Fruit fly (Drosophila melanogaster): ENCODE results near the gene Cyp4ae1.

Cyp4ae1 gene

DNA sequence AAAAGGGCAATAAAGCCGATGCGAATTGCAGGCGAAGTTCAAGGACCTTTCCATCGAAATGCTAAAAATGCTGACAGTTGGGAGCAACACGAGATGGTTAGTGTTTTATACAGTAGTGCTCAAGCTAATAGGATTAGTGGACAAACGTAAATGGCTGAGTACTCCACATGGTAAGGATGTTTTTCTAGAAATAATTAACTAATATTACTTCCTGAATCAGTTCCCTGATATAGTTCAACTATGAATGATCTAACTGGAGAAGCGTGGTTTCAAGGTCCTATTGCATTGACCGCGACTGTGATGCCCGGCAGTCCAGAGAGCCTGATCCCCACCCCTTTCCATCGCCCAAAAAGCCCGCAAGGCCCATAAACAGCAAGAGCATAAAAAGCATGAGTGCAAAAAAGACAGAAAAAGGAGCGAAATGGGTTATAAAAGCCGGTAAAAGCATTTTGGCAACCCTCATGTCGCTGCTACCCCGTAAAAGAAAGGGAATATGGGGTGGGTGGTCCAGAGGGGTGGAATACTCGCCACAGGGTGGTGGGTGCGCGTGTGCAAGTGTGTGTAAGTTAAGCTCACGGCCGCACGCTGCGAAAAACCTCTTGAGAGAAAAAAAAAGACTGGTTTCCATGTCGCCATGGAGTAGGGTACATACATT is 44.5 kb upstream of the Cyp4ae1 start (continued):
- no peak for TF ChIP-seq tna (GFP tag; IDR thresholded peaks at IDR 0.05; ENCODE audit: partially characterized antibody)
- TF ChIP-seq CG9437 (GFP tag; optimal IDR thresholded peaks at IDR 0.05): peak; percentile 25
- peak; percentile 48 for TF ChIP-seq CG4707 (GFP tag; optimal IDR thresholded peaks at IDR 0.05)
- TF ChIP-seq CG11695 (GFP tag; IDR thresholded peaks at IDR 0.05): peak; percentile 74
- no peak for TF ChIP-seq CG9876 (GFP tag; optimal IDR thresholded peaks at IDR 0.05)
- no peak for TF ChIP-seq Dbx (GFP tag; IDR thresholded peaks at IDR 0.05)
- TF ChIP-seq ftz-f1 (GFP tag; optimal IDR thresholded peaks at IDR 0.05): no peak
- no peak for TF ChIP-seq CG2199 (GFP tag; IDR thresholded peaks at IDR 0.05)
- TF ChIP-seq Poxn (GFP tag; IDR thresholded peaks at IDR 0.05): no peak
- TF ChIP-seq prd (optimal IDR thresholded peaks at IDR 0.05): no peak
- TF ChIP-seq prd (GFP tag; IDR thresholded peaks at IDR 0.05): peak; percentile 78
- TF ChIP-seq CG9797 (GFP tag; optimal IDR thresholded peaks at IDR 0.05): no peak
- TF ChIP-seq Side (GFP tag; optimal IDR thresholded peaks at IDR 0.05): peak; percentile 42
- no peak for TF ChIP-seq trh (GFP tag; optimal IDR thresholded peaks at IDR 0.05)
- peak; percentile 27 for TF ChIP-seq HmgZ (tag; optimal IDR thresholded peaks at IDR 0.05)
- peak; percentile 61 for TF ChIP-seq PHDP (tag; optimal IDR thresholded peaks at IDR 0.05)
- TF ChIP-seq HLHmδ (GFP tag; optimal IDR thresholded peaks at IDR 0.05): no peak
- peak; percentile 4 for TF ChIP-seq Deaf1 (tag; optimal IDR thresholded peaks at IDR 0.05)
- TF ChIP-seq CG7372 (GFP tag; IDR thresholded peaks at IDR 0.05): no peak
- peak; percentile 75 for TF ChIP-seq Blimp-1 (GFP tag; optimal IDR thresholded peaks at IDR 0.05)
- peak; percentile 86 for TF ChIP-seq CG1603 (tag; optimal IDR thresholded peaks at IDR 0.05)
- TF ChIP-seq tll (GFP tag; optimal IDR thresholded peaks at IDR 0.05): no peak
- TF ChIP-seq C15 (GFP tag; IDR thresholded peaks at IDR 0.05): no peak
- TF ChIP-seq ato (GFP tag; IDR thresholded peaks at IDR 0.05; ENCODE audit: partially characterized antibody): no peak
- TF ChIP-seq zen (tag; optimal IDR thresholded peaks at IDR 0.05): peak; percentile 39
- TF ChIP-seq CG18262 (tag; optimal IDR thresholded peaks at IDR 0.05): peak; percentile 78
- peak; percentile 46 for TF ChIP-seq CHES-1-like (GFP tag; optimal IDR thresholded peaks at IDR 0.05)
- TF ChIP-seq CG8765 (GFP tag; IDR thresholded peaks at IDR 0.05): 0 out of 2 replicates have a peak, but pooled peaks have one; percentile 60
- TF ChIP-seq sob (GFP tag; IDR thresholded peaks at IDR 0.05): 0 out of 2 replicates have a peak, but pooled peaks have one; percentile 24
- no peak for TF ChIP-seq al (GFP tag; IDR thresholded peaks at IDR 0.05)
- peak; percentile 41 to 74 for TF ChIP-seq chif (GFP tag; optimal IDR thresholded peaks at IDR 0.05)
- peak; percentile 55 for TF ChIP-seq NfI (GFP tag; optimal IDR thresholded peaks at IDR 0.05)
- TF ChIP-seq zf30C (GFP tag; optimal IDR thresholded peaks at IDR 0.05): no peak
- TF ChIP-seq dimm (GFP tag; IDR thresholded peaks at IDR 0.05): 0 out of 2 replicates have a peak, but pooled peaks have one; percentile 6
- TF ChIP-seq aop (GFP tag; IDR thresholded peaks at IDR 0.05): no peak
- peak; percentile 32; the same call in 1 of the 2 replicates for TF ChIP-seq seq (GFP tag; IDR thresholded peaks at IDR 0.05)
- TF ChIP-seq CG10462 (GFP tag; optimal IDR thresholded peaks at IDR 0.05): peak; percentile 32
- TF ChIP-seq CG17359 (tag; optimal IDR thresholded peaks at IDR 0.05): peak; percentile 79
- TF ChIP-seq Trl (optimal IDR thresholded peaks at IDR 0.05): no peak
- peak; percentile 43 for TF ChIP-seq Trl (GFP tag; optimal IDR thresholded peaks at IDR 0.05)
- peak; percentile 15 for TF ChIP-seq CG8089 (GFP tag; optimal IDR thresholded peaks at IDR 0.05)
- peak; percentile 18 for TF ChIP-seq Vsx1 (GFP tag; optimal IDR thresholded peaks at IDR 0.05)
- no peak for TF ChIP-seq CG43689 (GFP tag; IDR thresholded peaks at IDR 0.05)
- peak; percentile 69 for TF ChIP-seq CG12391 (tag; optimal IDR thresholded peaks at IDR 0.05)
- TF ChIP-seq Optix (GFP tag; IDR thresholded peaks at IDR 0.05): peak; percentile 62; the same call in 2 of the 3 replicates
- peak; percentile 28 for TF ChIP-seq CG6854 (GFP tag; optimal IDR thresholded peaks at IDR 0.05)
- TF ChIP-seq CG7928 (GFP tag; optimal IDR thresholded peaks at IDR 0.05): no peak
- no peak for TF ChIP-seq CG34224 (GFP tag; IDR thresholded peaks at IDR 0.05; ENCODE audit: partially characterized antibody)
- TF ChIP-seq CG32767 (GFP tag; IDR thresholded peaks at IDR 0.05): peak; percentile 50; the same call in 1 of the 2 replicates
